1 worm cellular context compared by ENCODE assay signal in genomic region chrIV:4007697-4008096, ce11.
TF ChIP-seq lines count a peak whose summit lies in the region.

Gene W02C12.2, minus strand, starts transcription at chrIV:4007973.

TF ChIP-seq in whole organism, late embryonic, 69 proteins besides CTCF, POLR2A, EP300 and RAD21 (continued from another document):
- TF ChIP-seq ceh-18 (tag; optimal IDR thresholded peaks at IDR 0.05; lab: Kevin White, UChicago) (no peak), fax-1 (tag; optimal IDR thresholded peaks at IDR 0.05; lab: Kevin White, UChicago) (no peak), odd-2 (tag; optimal IDR thresholded peaks at IDR 0.05; lab: Kevin White, UChicago) (no peak), C08G9.2 (tag; optimal IDR thresholded peaks at IDR 0.05; lab: Kevin White, UChicago) (no peak), pha-2 (tag; optimal IDR thresholded peaks at IDR 0.05; lab: Kevin White, UChicago) (no peak)
